Worm (Caenorhabditis elegans) whole organism, midembryonic: ENCODE results near the gene T17A3.12.

ENCODE experiments used
- T22C8.4 ChIP-seq: fragments of 200-800 bp; sonication (Bioruptor generic); IDR thresholded peaks from 2 replicates; pipeline ENCODE4 v1.3.6; 2022; ENCODE audit warnings: missing genetic modification characterization, missing compliant biosample characterization
- cog-1 ChIP-seq: sonication (generic microtip); optimal IDR thresholded peaks from 2 replicates; lab custom pipeline; 2016; ENCODE audit warnings: missing genetic modification characterization, missing compliant biosample characterization
- flt-1 ChIP-seq: fragments of 200-800 bp; sonication (Bioruptor generic); IDR thresholded peaks from 2 replicates; pipeline ENCODE4 v1.3.6; 2022; ENCODE audit warnings: missing genetic modification characterization, missing compliant biosample characterization
- klf-2 ChIP-seq: fragments of 200-800 bp; sonication (Bioruptor generic); conservative IDR thresholded peaks from 2 replicates; pipeline ENCODE4 v1.3.6; 2022; ENCODE audit warnings: missing genetic modification reagents, missing genetic modification characterization, missing compliant biosample characterization
- ref-1 ChIP-seq: fragments of 200-800 bp; sonication (Bioruptor generic); conservative IDR thresholded peaks from 2 replicates; pipeline ENCODE4 v1.3.6; 2022; ENCODE audit warnings: missing genetic modification reagents, missing genetic modification characterization, missing compliant biosample characterization
- tab-1 ChIP-seq: fragments of 200-800 bp; sonication (Bioruptor generic); IDR thresholded peaks from 2 replicates; pipeline ENCODE4 v1.3.6; 2022; ENCODE audit warnings: missing genetic modification characterization, missing compliant biosample characterization
- ztf-23 ChIP-seq: fragments of 200-800 bp; sonication (Bioruptor generic); IDR thresholded peaks from 2 replicates; pipeline ENCODE4 v1.3.6; 2022; ENCODE audit warnings: missing genetic modification reagents, missing genetic modification characterization, missing compliant biosample characterization
- ztf-29 ChIP-seq: fragments of 200-800 bp; sonication (Bioruptor generic); IDR thresholded peaks from 2 replicates; pipeline ENCODE4 v1.3.6; 2022; ENCODE audit warnings: missing genetic modification reagents, missing genetic modification characterization, missing compliant biosample characterization

- no peak for TF ChIP-seq ref-1
- no peak for TF ChIP-seq ztf-29
- TF ChIP-seq klf-2 (GFP tag; lab: Robert Waterston, UW) = no peak
- no peak for TF ChIP-seq cog-1
- no peak for TF ChIP-seq flt-1
- TF ChIP-seq ztf-23 (GFP tag; lab: Robert Waterston, UW) = no peak
- TF ChIP-seq tab-1 (GFP tag; lab: Robert Waterston, UW) = no peak
- no peak for TF ChIP-seq T22C8.4 (GFP tag; lab: Robert Waterston, UW)
Measured at ce11 chrIII:96196-96595, 48.8 kb downstream of the T17A3.12 start.
